Worm (Caenorhabditis elegans) whole organism, young adult: Measurements from ENCODE around the gene eol-1.

Source experiments
- Y67H2A.10 ChIP-seq: fragments of 200-800 bp; sonication (Bioruptor generic); conservative IDR thresholded peaks from 2 replicates; pipeline ENCODE4 v1.3.6; 2022; ENCODE audit warnings: missing genetic modification reagents, missing genetic modification characterization, missing compliant biosample characterization
- ceh-79 ChIP-seq: sonication (generic microtip); optimal IDR thresholded peaks from 2 replicates; lab custom pipeline; 2017; ENCODE audit warnings: mild to moderate bottlenecking, missing genetic modification characterization, missing compliant biosample characterization
- die-1 ChIP-seq: sonication (generic microtip); optimal IDR thresholded peaks from 2 replicates; lab custom pipeline; 2016; ENCODE audit warnings: missing genotype, mild to moderate bottlenecking, missing genetic modification characterization, missing compliant biosample characterization
- hlh-12 ChIP-seq: sonication (generic microtip); optimal IDR thresholded peaks from 2 replicates; lab custom pipeline; 2016; ENCODE audit warnings: missing genetic modification characterization, missing compliant biosample characterization
- hmg-1.2 ChIP-seq: fragments of 200-800 bp; sonication (Bioruptor generic); IDR thresholded peaks from 2 replicates; pipeline ENCODE4 v1.3.6; 2022; ENCODE audit warnings: missing genetic modification reagents, missing genetic modification characterization, missing compliant biosample characterization
- hmg-20 ChIP-seq: fragments of 200-800 bp; sonication (Bioruptor generic); IDR thresholded peaks from 2 replicates; pipeline ENCODE4 v1.3.6; 2022; ENCODE audit warnings: missing genetic modification reagents, missing genetic modification characterization, missing compliant biosample characterization
- hrde-1 ChIP-seq: sonication (generic microtip); optimal IDR thresholded peaks from 2 replicates; lab custom pipeline; 2016; ENCODE audit warnings: missing genetic modification characterization, mild to moderate bottlenecking, missing compliant biosample characterization, moderate library complexity, missing genotype, missing genetic modification reagents, borderline replicate concordance
- lin-54 ChIP-seq: fragments of 200-800 bp; sonication (Bioruptor generic); optimal IDR thresholded peaks from 2 replicates; lab custom pipeline; 2018; ENCODE audit warnings: mild to moderate bottlenecking, missing genetic modification characterization, missing compliant biosample characterization
- madf-8 ChIP-seq: fragments of 200-800 bp; sonication (Bioruptor generic); conservative IDR thresholded peaks from 2 replicates; pipeline ENCODE4 v1.3.6; 2022; ENCODE audit warnings: missing genetic modification reagents, missing genetic modification characterization, missing compliant biosample characterization
- mxl-1 ChIP-seq: sonication (generic microtip); optimal IDR thresholded peaks from 2 replicates; lab custom pipeline; 2016; ENCODE audit warnings: missing genetic modification characterization, missing compliant biosample characterization
- nfyb-1 ChIP-seq: fragments of 200-800 bp; sonication (Bioruptor generic); IDR thresholded peaks from 2 replicates; pipeline ENCODE4 v1.3.6; 2022; ENCODE audit warnings: missing genetic modification reagents, missing genetic modification characterization, missing compliant biosample characterization
- pha-4 ChIP-seq: fragments of 150-350 bp; sonication (generic microtip); optimal IDR thresholded peaks from 2 replicates; lab custom pipeline; 2014; ENCODE audit warnings: missing biosample characterization, missing genetic modification reagents, missing genetic modification characterization
- snpc-1.1 ChIP-seq: sonication (generic microtip); optimal IDR thresholded peaks from 2 replicates; lab custom pipeline; 2017; ENCODE audit warnings: missing genetic modification characterization, mild to moderate bottlenecking, missing compliant biosample characterization, antibody characterized with exemption, moderate library complexity, missing genotype, missing genetic modification reagents; ENCODE audit not compliant: insufficient read depth

ce11 chrV:13931952-13932351 lies 48.8 kb downstream of the eol-1 start:
- TF ChIP-seq hmg-1.2 (GFP tag; lab: Robert Waterston, UW): no peak
- TF ChIP-seq mxl-1 (tag; lab: Kevin White, UChicago): no peak
- no peak for TF ChIP-seq Y67H2A.10
- no peak for TF ChIP-seq lin-54 (GFP tag; lab: Kevin White, UChicago)
- TF ChIP-seq nfyb-1 (GFP tag; lab: Robert Waterston, UW): no peak
- TF ChIP-seq madf-8 (GFP tag; lab: Robert Waterston, UW): no peak
- TF ChIP-seq snpc-1.1 (tag; lab: Kevin White, UChicago): no peak
- TF ChIP-seq hmg-20 (GFP tag; lab: Robert Waterston, UW): no peak
- TF ChIP-seq ceh-79: no peak
- no peak for TF ChIP-seq die-1
- no peak for TF ChIP-seq hlh-12 (tag; lab: Kevin White, UChicago)
- no peak for TF ChIP-seq pha-4 (tag; lab: Kevin White, UChicago)
- TF ChIP-seq hrde-1: no peak
